Worm (Caenorhabditis elegans) whole organism, early embryonic: ENCODE results near the gene fbxa-31.

ENCODE experiments used
- B0310.2 ChIP-seq: sonication (generic microtip); optimal IDR thresholded peaks from 2 replicates; lab custom pipeline; 2016; ENCODE audit warnings: mild to moderate bottlenecking, missing genetic modification characterization, missing compliant biosample characterization
- ama-1 ChIP-seq: fragments of 150-350 bp; optimal IDR thresholded peaks from 2 replicates; lab custom pipeline; 2014
- ceh-13 ChIP-seq: fragments of 200-800 bp; sonication (Bioruptor generic); optimal IDR thresholded peaks from 2 replicates; lab custom pipeline; 2018; ENCODE audit warnings: mild to moderate bottlenecking, missing genetic modification characterization, missing compliant biosample characterization
- ceh-36 ChIP-seq: sonication (generic microtip); optimal IDR thresholded peaks from 2 replicates; lab custom pipeline; 2016; ENCODE audit warnings: missing genetic modification characterization, inconsistent platforms, missing compliant biosample characterization
- flt-1 ChIP-seq: fragments of 200-800 bp; sonication (Bioruptor generic); IDR thresholded peaks from 2 replicates; pipeline ENCODE4 v1.3.6; 2022; ENCODE audit warnings: missing genetic modification characterization, missing compliant biosample characterization
- hmbx-1 ChIP-seq: sonication (generic microtip); optimal IDR thresholded peaks from 2 replicates; lab custom pipeline; 2016; ENCODE audit warnings: mild to moderate bottlenecking, missing genetic modification characterization, missing compliant biosample characterization
- hmg-4 ChIP-seq: fragments of 200-800 bp; sonication (Bioruptor generic); optimal IDR thresholded peaks from 2 replicates; lab custom pipeline; 2018; ENCODE audit warnings: mild to moderate bottlenecking, missing genetic modification characterization, missing compliant biosample characterization
- hnd-1 ChIP-seq: sonication (generic microtip); optimal IDR thresholded peaks from 2 replicates; lab custom pipeline; 2016; ENCODE audit warnings: missing genetic modification characterization, missing compliant biosample characterization
- pes-1 ChIP-seq: fragments of 200-800 bp; sonication (Bioruptor generic); IDR thresholded peaks from 2 replicates; pipeline ENCODE4 v1.3.6; 2022; ENCODE audit warnings: missing genetic modification reagents, missing genetic modification characterization, missing compliant biosample characterization
- sea-1 ChIP-seq: fragments of 200-800 bp; sonication (Bioruptor generic); conservative IDR thresholded peaks from 2 replicates; pipeline ENCODE4 v1.3.6; 2022; ENCODE audit warnings: missing genetic modification characterization, missing compliant biosample characterization
- tbx-11 ChIP-seq: fragments of 200-800 bp; sonication (Bioruptor generic); IDR thresholded peaks from 2 replicates; pipeline ENCODE4 v1.3.6; 2022; ENCODE audit warnings: missing genetic modification characterization, missing compliant biosample characterization

DNA sequence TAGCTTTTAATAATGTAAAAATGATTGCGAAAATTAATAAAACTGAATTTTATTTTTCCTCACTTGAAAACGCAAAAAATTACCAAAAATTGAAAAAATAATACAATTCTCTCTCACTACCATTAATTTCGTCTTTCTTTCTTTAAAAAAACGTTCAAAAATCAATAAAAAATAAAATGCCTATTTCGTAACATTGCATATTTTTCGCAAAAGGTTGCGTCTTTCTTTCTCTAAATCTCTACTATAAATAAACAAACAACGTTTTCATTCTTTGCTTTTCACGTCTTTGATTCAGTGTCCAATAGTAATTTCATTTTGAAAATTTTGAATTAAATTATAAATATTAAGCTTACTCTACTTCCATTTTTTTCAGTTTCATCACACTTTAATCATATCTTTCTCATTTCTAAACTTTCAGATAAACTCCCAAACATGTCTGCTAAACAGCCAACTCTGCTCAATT is 13.4 kb upstream of the fbxa-31 start, which contains the start of gene fbxa-37:
- TF ChIP-seq ama-1 (lab: Kevin White, UChicago) (no peak), ceh-13 (no peak), hnd-1 (tag; lab: Kevin White, UChicago) (no peak), flt-1 (GFP tag; lab: Robert Waterston, UW) (no peak), tbx-11 (no peak), pes-1 (GFP tag; lab: Robert Waterston, UW) (no peak), B0310.2 (tag; lab: Kevin White, UChicago) (no peak), hmg-4 (no peak), sea-1 (GFP tag; lab: Robert Waterston, UW) (no peak), hmbx-1 (no peak), ceh-36 (no peak)
